Worm (Caenorhabditis elegans) whole organism, mixed stage, embryonic: Measurements from ENCODE around the gene F44E2.4.

Experiments used
- M03D4.4 ChIP-seq: sonication (generic microtip); optimal IDR thresholded peaks from 2 replicates; lab custom pipeline; 2017; ENCODE audit warnings: mild to moderate bottlenecking, missing genetic modification characterization, missing compliant biosample characterization
- bed-3 ChIP-seq: fragments of 200-800 bp; sonication (Bioruptor generic); optimal IDR thresholded peaks from 3 replicates; lab custom pipeline; 2018; ENCODE audit warnings: mild to moderate bottlenecking, missing genetic modification characterization, moderate library complexity, missing compliant biosample characterization
- blmp-1 ChIP-seq: fragments of 150-350 bp; optimal IDR thresholded peaks from 2 replicates; lab custom pipeline; 2014; ENCODE audit warnings: missing biosample characterization, missing genetic modification characterization
- ceh-39 ChIP-seq: fragments of 150-350 bp; optimal IDR thresholded peaks from 2 replicates; lab custom pipeline; 2014; ENCODE audit warnings: missing biosample characterization, missing genetic modification characterization
- ceh-43 ChIP-seq: fragments of 200-800 bp; sonication (Bioruptor generic); optimal IDR thresholded peaks from 2 replicates; lab custom pipeline; 2018; ENCODE audit warnings: mild to moderate bottlenecking, missing genetic modification characterization, moderate library complexity, missing compliant biosample characterization
- ceh-83 ChIP-seq: fragments of 200-800 bp; sonication (Bioruptor generic); optimal IDR thresholded peaks from 2 replicates; lab custom pipeline; 2018; ENCODE audit warnings: mild to moderate bottlenecking, missing genetic modification characterization, missing compliant biosample characterization
- ces-1 ChIP-seq: fragments of 150-350 bp; optimal IDR thresholded peaks from 2 replicates; lab custom pipeline; 2014; ENCODE audit warnings: missing biosample characterization, missing genetic modification reagents, missing genetic modification characterization
- cnd-1 ChIP-seq: fragments of 200-800 bp; sonication (Bioruptor generic); optimal IDR thresholded peaks from 2 replicates; lab custom pipeline; 2018; ENCODE audit warnings: mild to moderate bottlenecking, missing genetic modification characterization, missing compliant biosample characterization
- drap-1 ChIP-seq: fragments of 200-800 bp; sonication (Bioruptor generic); optimal IDR thresholded peaks from 3 replicates; lab custom pipeline; 2018; ENCODE audit warnings: mild to moderate bottlenecking, missing genetic modification characterization, missing compliant biosample characterization
- elt-1 ChIP-seq: sonication (generic microtip); optimal IDR thresholded peaks from 2 replicates; lab custom pipeline; 2017; ENCODE audit warnings: missing genetic modification characterization, mild to moderate bottlenecking, missing compliant biosample characterization, antibody characterized with exemption, moderate library complexity, borderline replicate concordance; ENCODE audit not compliant: insufficient read depth
- elt-3 ChIP-seq: fragments of 150-350 bp; optimal IDR thresholded peaks from 2 replicates; lab custom pipeline; 2014; ENCODE audit warnings: missing biosample characterization, missing genetic modification characterization
- flh-1 ChIP-seq: fragments of 200-800 bp; sonication (Bioruptor generic); optimal IDR thresholded peaks from 2 replicates; lab custom pipeline; 2018; ENCODE audit warnings: mild to moderate bottlenecking, missing genetic modification characterization, moderate library complexity, missing compliant biosample characterization
- ham-2 ChIP-seq: fragments of 200-800 bp; sonication (Bioruptor generic); optimal IDR thresholded peaks from 2 replicates; lab custom pipeline; 2018; ENCODE audit warnings: mild to moderate bottlenecking, missing genetic modification characterization, missing compliant biosample characterization
- hlh-1 ChIP-seq: fragments of 150-350 bp; optimal IDR thresholded peaks from 2 replicates; lab custom pipeline; 2014; ENCODE audit warnings: missing biosample characterization, missing genetic modification reagents, missing genetic modification characterization
- lin-13 ChIP-seq: fragments of 150-350 bp; optimal IDR thresholded peaks from 2 replicates; lab custom pipeline; 2014; ENCODE audit warnings: missing biosample characterization, missing genetic modification characterization
- lin-32 ChIP-seq: fragments of 200-800 bp; sonication (Bioruptor generic); optimal IDR thresholded peaks from 2 replicates; lab custom pipeline; 2018; ENCODE audit warnings: mild to moderate bottlenecking, missing genetic modification characterization, missing compliant biosample characterization
- lsy-2 ChIP-seq: fragments of 150-350 bp; optimal IDR thresholded peaks from 2 replicates; lab custom pipeline; 2014; ENCODE audit warnings: missing biosample characterization, missing genetic modification characterization
- mab-5 ChIP-seq: fragments of 150-350 bp; optimal IDR thresholded peaks from 2 replicates; lab custom pipeline; 2014; ENCODE audit warnings: missing biosample characterization, missing genetic modification characterization
- mep-1 ChIP-seq: fragments of 150-350 bp; optimal IDR thresholded peaks from 2 replicates; lab custom pipeline; 2017; ENCODE audit warnings: missing biosample characterization, missing genetic modification reagents, missing genetic modification characterization, inconsistent platforms
- mls-2 ChIP-seq: sonication (generic microtip); optimal IDR thresholded peaks from 2 replicates; lab custom pipeline; 2016; ENCODE audit warnings: mild to moderate bottlenecking, missing genetic modification characterization, moderate library complexity, missing compliant biosample characterization
- nhr-12 ChIP-seq: fragments of 150-350 bp; optimal IDR thresholded peaks from 2 replicates; lab custom pipeline; 2014; ENCODE audit warnings: missing biosample characterization, missing genetic modification characterization
- nhr-2 ChIP-seq: fragments of 150-350 bp; optimal IDR thresholded peaks from 2 replicates; lab custom pipeline; 2014; ENCODE audit warnings: missing biosample characterization, missing genetic modification characterization
- nhr-237 ChIP-seq: fragments of 150-350 bp; optimal IDR thresholded peaks from 2 replicates; lab custom pipeline; 2014; ENCODE audit warnings: missing biosample characterization, missing genetic modification characterization
- nhr-28 ChIP-seq: fragments of 150-350 bp; optimal IDR thresholded peaks from 2 replicates; lab custom pipeline; 2014; ENCODE audit warnings: missing biosample characterization, missing genetic modification characterization
- nhr-76 ChIP-seq: sonication (generic microtip); optimal IDR thresholded peaks from 2 replicates; lab custom pipeline; 2017; ENCODE audit warnings: missing biosample characterization, missing genetic modification characterization
- pha-4 ChIP-seq: fragments of 150-350 bp; optimal IDR thresholded peaks from 2 replicates; lab custom pipeline; 2018; ENCODE audit warnings: missing biosample characterization, missing genetic modification reagents, missing genetic modification characterization
- sem-2 ChIP-seq: fragments of 200-800 bp; sonication (Bioruptor generic); optimal IDR thresholded peaks from 2 replicates; lab custom pipeline; 2018; ENCODE audit warnings: mild to moderate bottlenecking, missing genetic modification characterization, missing compliant biosample characterization
- snpc-4 ChIP-seq: fragments of 150-350 bp; optimal IDR thresholded peaks from 2 replicates; lab custom pipeline; 2014; ENCODE audit warnings: missing biosample characterization, missing genetic modification characterization
- sptf-1 ChIP-seq: sonication (generic microtip); optimal IDR thresholded peaks from 2 replicates; lab custom pipeline; 2017; ENCODE audit warnings: mild to moderate bottlenecking, missing genetic modification characterization, moderate library complexity, missing compliant biosample characterization
- tbx-8 ChIP-seq: fragments of 200-800 bp; sonication (Bioruptor generic); optimal IDR thresholded peaks from 2 replicates; lab custom pipeline; 2018; ENCODE audit warnings: mild to moderate bottlenecking, missing genetic modification characterization, moderate library complexity, missing compliant biosample characterization
- unc-120 ChIP-seq: sonication (generic microtip); optimal IDR thresholded peaks from 2 replicates; lab custom pipeline; 2017; ENCODE audit warnings: missing genetic modification characterization, missing compliant biosample characterization; ENCODE audit not compliant: poor library complexity, severe bottlenecking
- unc-39 ChIP-seq: fragments of 150-350 bp; optimal IDR thresholded peaks from 2 replicates; lab custom pipeline; 2014; ENCODE audit warnings: missing biosample characterization, missing genetic modification characterization
- unc-62 ChIP-seq: fragments of 150-350 bp; optimal IDR thresholded peaks from 2 replicates; lab custom pipeline; 2014; ENCODE audit warnings: missing biosample characterization, missing genetic modification reagents, missing genetic modification characterization
- zip-8 ChIP-seq: fragments of 150-350 bp; optimal IDR thresholded peaks from 2 replicates; lab custom pipeline; 2014; ENCODE audit warnings: missing biosample characterization, missing genetic modification characterization
- ztf-11 ChIP-seq: fragments of 150-350 bp; optimal IDR thresholded peaks from 2 replicates; lab custom pipeline; 2014; ENCODE audit warnings: missing biosample characterization, missing genetic modification characterization

Gene F44E2.4

ce11 chrIII:8801864-8802818, 36.1 kb downstream of the F44E2.4 start:
- TF ChIP-seq elt-3 (tag; lab: Kevin White, UChicago) (peak; percentile 93), mls-2 (tag; lab: Kevin White, UChicago) (peak; percentile 86), flh-1 (GFP tag; lab: Kevin White, UChicago) (no peak), lin-32 (GFP tag; lab: Kevin White, UChicago) (peak; percentile 31), bed-3 (GFP tag; lab: Kevin White, UChicago) (peak; percentile 48), unc-62 (peak; percentile 99), lin-13 (tag; lab: Kevin White, UChicago) (no peak), nhr-2 (tag; lab: Kevin White, UChicago) (peak; percentile 97), nhr-12 (tag; lab: Kevin White, UChicago) (no peak), zip-8 (tag; lab: Kevin White, UChicago) (peak; percentile 39), unc-120 (tag; lab: Kevin White, UChicago) (peak; percentile 97), blmp-1 (no peak), ceh-39 (tag; lab: Kevin White, UChicago) (peak; percentile 93), pha-4 (peak; percentile 89), lsy-2 (tag; lab: Kevin White, UChicago) (peak; percentile 85), nhr-237 (peak; percentile 97), cnd-1 (tag; lab: Kevin White, UChicago) (peak; percentile 69), drap-1 (peak; percentile 86), tbx-8 (GFP tag; lab: Kevin White, UChicago) (peak; percentile 65), ces-1 (GFP tag; lab: Kevin White, UChicago) (peak; percentile 96), ztf-11 (tag; lab: Kevin White, UChicago) (peak; percentile 89), sem-2 (GFP tag; lab: Kevin White, UChicago) (no peak), mep-1 (tag; lab: Kevin White, UChicago) (peak; percentile 98), snpc-4 (tag; lab: Kevin White, UChicago) (no peak), unc-39 (tag; lab: Kevin White, UChicago) (peak; percentile 57), ceh-43 (GFP tag; lab: Kevin White, UChicago) (peak; percentile 47), mab-5 (tag; lab: Kevin White, UChicago) (peak; percentile 74), nhr-28 (peak; percentile 11), nhr-76 (tag; lab: Kevin White, UChicago) (no peak), ceh-83 (no peak), elt-1 (peak; percentile 25), ham-2 (peak; percentile 99), M03D4.4 (tag; lab: Kevin White, UChicago) (peak; percentile 55), sptf-1 (tag; lab: Kevin White, UChicago) (peak; percentile 63), hlh-1 (tag; lab: Kevin White, UChicago) (peak; percentile 97)

ce11 chrIII:8801352-8801863, 36.8 kb downstream of the F44E2.4 start:
- TF ChIP-seq blmp-1 (peak; percentile 31), hlh-1 (tag; lab: Kevin White, UChicago) (no peak)

ce11 chrIII:8800796-8801083, 37.5 kb downstream of the F44E2.4 start:
- TF ChIP-seq M03D4.4 (tag; lab: Kevin White, UChicago), result no peak
- TF ChIP-seq tbx-8 (GFP tag; lab: Kevin White, UChicago), result no peak
- TF ChIP-seq mls-2 (tag; lab: Kevin White, UChicago), result no peak
- TF ChIP-seq lin-13 (tag; lab: Kevin White, UChicago), result no peak
- no peak for TF ChIP-seq sem-2 (GFP tag; lab: Kevin White, UChicago)
- no peak for TF ChIP-seq nhr-2 (tag; lab: Kevin White, UChicago)
- no peak for TF ChIP-seq nhr-28
- no peak for TF ChIP-seq nhr-12 (tag; lab: Kevin White, UChicago)
- TF ChIP-seq unc-62, result no peak
- TF ChIP-seq pha-4, result no peak
- TF ChIP-seq lsy-2 (tag; lab: Kevin White, UChicago), result no peak
- no peak for TF ChIP-seq unc-120 (tag; lab: Kevin White, UChicago)
- TF ChIP-seq nhr-76 (tag; lab: Kevin White, UChicago), result no peak
- TF ChIP-seq elt-1, result no peak
- TF ChIP-seq hlh-1 (tag; lab: Kevin White, UChicago), result no peak
- no peak for TF ChIP-seq nhr-237
- TF ChIP-seq unc-39 (tag; lab: Kevin White, UChicago), result no peak
- no peak for TF ChIP-seq ceh-83
